Worm (Caenorhabditis elegans): Measurements from ENCODE around the gene Y6E2A.7.

Y6E2A.7 gene

ce11 chrV:15766122-15766594 lies 46.5 kb downstream of the Y6E2A.7 start, which contains the start of the genes haf-3 and F57A10.2 (continued):
- TF ChIP-seq efl-1 (GFP tag; optimal IDR thresholded peaks at IDR 0.05) (peak; percentile 90), madf-6 (GFP tag; IDR thresholded peaks at IDR 0.05) (peak; percentile 85), C06A6.2 (GFP tag; conservative IDR thresholded peaks at IDR 0.05) (peak; percentile 75), ceh-27 (GFP tag; optimal IDR thresholded peaks at IDR 0.05) (peak; percentile 65), Y67H2A.10 (GFP tag; conservative IDR thresholded peaks at IDR 0.05) (no peak), him-1 (tag; optimal IDR thresholded peaks at IDR 0.05) (peak; percentile 65), let-607 (tag; optimal IDR thresholded peaks at IDR 0.05) (peak in 1 of 2 experiments; percentile 71), ceh-79 (tag; optimal IDR thresholded peaks at IDR 0.05) (no peak), nhr-120 (GFP tag; IDR thresholded peaks at IDR 0.05) (no peak), D2030.7 (GFP tag; IDR thresholded peaks at IDR 0.05) (peak; percentile 83), chd-7 (tag; optimal IDR thresholded peaks at IDR 0.05) (peak; percentile 38), B0035.1 (tag; optimal IDR thresholded peaks at IDR 0.05) (no peak), B0019.2 (GFP tag; conservative IDR thresholded peaks at IDR 0.05) (no peak), tbp1 (GFP tag; optimal IDR thresholded peaks at IDR 0.05) (peak; percentile 72), hmg-1.2 (GFP tag; IDR thresholded peaks at IDR 0.05) (peak; percentile 57), B0261.1 (tag; optimal IDR thresholded peaks at IDR 0.05) (peak; percentile 34), bed-1 (GFP tag; IDR thresholded peaks at IDR 0.05) (no peak), bed-2 (GFP tag; IDR thresholded peaks at IDR 0.05) (no peak), attf-3 (GFP tag; conservative IDR thresholded peaks at IDR 0.05) (peak; percentile 70), atf-7 (tag; optimal IDR thresholded peaks at IDR 0.05) (peak; percentile 55), T07F8.4 (tag; optimal IDR thresholded peaks at IDR 0.05) (no peak), lin-54 (GFP tag; optimal IDR thresholded peaks at IDR 0.05) (peak; percentile 99), egrh-3 (GFP tag; IDR thresholded peaks at IDR 0.05) (no peak), nhr-80 (tag; optimal IDR thresholded peaks at IDR 0.05) (peak; percentile 28), zfh-2 (GFP tag; conservative IDR thresholded peaks at IDR 0.05) (no peak), rpc-1 (optimal IDR thresholded peaks at IDR 0.05) (no peak), rpc-1 (tag; optimal IDR thresholded peaks at IDR 0.05) (no peak), dpl-1 (GFP tag; optimal IDR thresholded peaks at IDR 0.05) (peak; percentile 97), athp-1 (tag; optimal IDR thresholded peaks at IDR 0.05) (no peak), ets-4 (GFP tag; optimal IDR thresholded peaks at IDR 0.05) (no peak), ztf-26 (tag; optimal IDR thresholded peaks at IDR 0.05) (peak; percentile 51), ceh-58 (GFP tag; IDR thresholded peaks at IDR 0.05) (no peak), gei-17 (GFP tag; optimal IDR thresholded peaks at IDR 0.05) (peak; percentile 48), fkh-3 (tag; optimal IDR thresholded peaks at IDR 0.05) (no peak), aptf-3 (GFP tag; IDR thresholded peaks at IDR 0.05) (no peak), repo-1 (tag; optimal IDR thresholded peaks at IDR 0.05) (peak; percentile 70), ceh-100 (GFP tag; IDR thresholded peaks at IDR 0.05) (peak; percentile 86), pbrm-1 (GFP tag; IDR thresholded peaks at IDR 0.05) (peak; percentile 92), F22D6.2 (tag; optimal IDR thresholded peaks at IDR 0.05) (peak; percentile 12), ztf-28 (GFP tag; IDR thresholded peaks at IDR 0.05) (no peak), somi-1 (GFP tag; optimal IDR thresholded peaks at IDR 0.05) (peak; percentile 31), Y79H2A.3 (GFP tag; conservative IDR thresholded peaks at IDR 0.05) (no peak), hmg-20 (GFP tag; IDR thresholded peaks at IDR 0.05) (peak; percentile 75; the same call in 1 of the 2 replicates), ztf-18 (tag; optimal IDR thresholded peaks at IDR 0.05) (peak; percentile 98), nhr-90 (tag; optimal IDR thresholded peaks at IDR 0.05) (no peak), F57A8.1 (GFP tag; optimal IDR thresholded peaks at IDR 0.05) (no peak), mel-28 (tag; optimal IDR thresholded peaks at IDR 0.05; ENCODE audit: borderline replicate concordance) (no peak), pha-4 (tag; optimal IDR thresholded peaks at IDR 0.05) (peak; percentile 86), mcd-1 (GFP tag; IDR thresholded peaks at IDR 0.05) (peak; percentile 92), sea-2 (GFP tag; IDR thresholded peaks at IDR 0.05) (no peak)

Measured in whole organism, young adult.